Worm (Caenorhabditis elegans): ENCODE data around the gene spp-12.

DNA sequence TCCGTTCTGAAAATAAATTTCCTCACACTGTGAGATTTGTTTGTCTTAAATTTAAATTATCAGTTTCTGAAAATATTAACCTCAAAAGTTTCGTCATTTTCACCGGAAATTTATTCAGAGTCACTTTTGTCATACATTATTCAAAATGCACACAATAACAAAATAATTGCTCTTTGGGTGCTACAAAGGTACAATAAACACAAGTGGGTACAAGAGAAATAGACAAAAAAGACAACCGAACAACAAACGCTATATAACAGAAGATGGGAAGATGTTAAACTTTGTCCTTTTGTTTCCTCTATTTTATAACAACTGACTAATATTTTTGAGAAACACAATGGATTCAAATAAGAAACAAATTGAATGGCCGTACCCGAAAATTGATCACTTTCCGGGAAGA is 20.1 kb upstream of the spp-12 start:
- no peak for TF ChIP-seq nhr-25 (tag; optimal IDR thresholded peaks at IDR 0.05)
- no peak for TF ChIP-seq ztf-1 (GFP tag; conservative IDR thresholded peaks at IDR 0.05)
- no peak for TF ChIP-seq skn-1 (tag; optimal IDR thresholded peaks at IDR 0.05)
- no peak for TF ChIP-seq ztf-11 (tag; optimal IDR thresholded peaks at IDR 0.05)
- no peak for TF ChIP-seq unc-62 (GFP tag; optimal IDR thresholded peaks at IDR 0.05)
- no peak for TF ChIP-seq fos-1 (tag; optimal IDR thresholded peaks at IDR 0.05)
